Fruit fly (Drosophila melanogaster): Measurements from ENCODE around the gene CG13933.

CG13933 gene

dm6 chr3L:1730873-1731272 is 44.1 kb downstream of the CG13933 start, which contains the start of gene drpr (continued):
- TF ChIP-seq Tbp (GFP tag; optimal IDR thresholded peaks at IDR 0.05) (no peak), ase (GFP tag; IDR thresholded peaks at IDR 0.05) (no peak), tap (tag; optimal IDR thresholded peaks at IDR 0.05) (no peak), repo (GFP tag; optimal IDR thresholded peaks at IDR 0.05) (no peak), CG12071 (GFP tag; optimal IDR thresholded peaks at IDR 0.05) (no peak), CG3163 (GFP tag; optimal IDR thresholded peaks at IDR 0.05) (no peak), btn (GFP tag; optimal IDR thresholded peaks at IDR 0.05) (no peak), lab (GFP tag; optimal IDR thresholded peaks at IDR 0.05) (peak; percentile 49), CG12659 (GFP tag; optimal IDR thresholded peaks at IDR 0.05) (peak; percentile 78), bowl (GFP tag; IDR thresholded peaks at IDR 0.05) (no peak), nerfin-1 (tag; optimal IDR thresholded peaks at IDR 0.05) (peak; percentile 21), bcd (GFP tag; optimal IDR thresholded peaks at IDR 0.05) (no peak), CG18011 (GFP tag; optimal IDR thresholded peaks at IDR 0.05) (no peak), CG10959 (GFP tag; IDR thresholded peaks at IDR 0.05) (no peak), psq (GFP tag; optimal IDR thresholded peaks at IDR 0.05) (no peak), CG10565 (GFP tag; optimal IDR thresholded peaks at IDR 0.05) (no peak), CG18764 (GFP tag; optimal IDR thresholded peaks at IDR 0.05) (no peak), shn (GFP tag; optimal IDR thresholded peaks at IDR 0.05) (no peak), Atf3 (GFP tag; optimal IDR thresholded peaks at IDR 0.05) (no peak), Lim3 (GFP tag; IDR thresholded peaks at IDR 0.05) (no peak), Dll (GFP tag; IDR thresholded peaks at IDR 0.05; ENCODE audit: partially characterized antibody) (no peak), mld (GFP tag; IDR thresholded peaks at IDR 0.05; ENCODE audit: partially characterized antibody) (peak; percentile 19; the same call in 1 of the 3 replicates), CG33557 (GFP tag; optimal IDR thresholded peaks at IDR 0.05) (peak; percentile 13), CG11085 (GFP tag; IDR thresholded peaks at IDR 0.05) (no peak), CG12744 (GFP tag; optimal IDR thresholded peaks at IDR 0.05) (no peak), CG1529 (GFP tag; optimal IDR thresholded peaks at IDR 0.05) (no peak), Mes4 (GFP tag; optimal IDR thresholded peaks at IDR 0.05) (peak; percentile 19), CG1832 (GFP tag; optimal IDR thresholded peaks at IDR 0.05) (no peak), CG7372 (GFP tag; IDR thresholded peaks at IDR 0.05) (no peak), jigr1 (GFP tag; IDR thresholded peaks at IDR 0.05) (no peak), CG10462 (GFP tag; optimal IDR thresholded peaks at IDR 0.05) (no peak), Dp (GFP tag; optimal IDR thresholded peaks at IDR 0.05) (peak; percentile 71), CG2120 (GFP tag; optimal IDR thresholded peaks at IDR 0.05) (peak; percentile 7), dmrt11E (tag; optimal IDR thresholded peaks at IDR 0.05) (no peak), kah (GFP tag; optimal IDR thresholded peaks at IDR 0.05) (peak; percentile 9), CG15011 (GFP tag; optimal IDR thresholded peaks at IDR 0.05) (no peak), YL-1 (GFP tag; optimal IDR thresholded peaks at IDR 0.05) (peak; percentile 83), gsb (GFP tag; IDR thresholded peaks at IDR 0.05) (no peak), CG9797 (GFP tag; optimal IDR thresholded peaks at IDR 0.05) (peak; percentile 95), sr (GFP tag; IDR thresholded peaks at IDR 0.05) (no peak), Gsc (GFP tag; IDR thresholded peaks at IDR 0.05) (no peak), CG11504 (tag; optimal IDR thresholded peaks at IDR 0.05) (peak; percentile 42), zen (tag; optimal IDR thresholded peaks at IDR 0.05) (peak; percentile 41), exex (tag; optimal IDR thresholded peaks at IDR 0.05) (peak; percentile 19), Fer3 (tag; optimal IDR thresholded peaks at IDR 0.05) (no peak), CG17802 (tag; optimal IDR thresholded peaks at IDR 0.05) (no peak), fu2 (GFP tag; optimal IDR thresholded peaks at IDR 0.05) (no peak), CG1602 (GFP tag; optimal IDR thresholded peaks at IDR 0.05) (no peak), CG1603 (tag; optimal IDR thresholded peaks at IDR 0.05) (peak; percentile 79), org-1 (GFP tag; optimal IDR thresholded peaks at IDR 0.05) (no peak), CG18619 (GFP tag; optimal IDR thresholded peaks at IDR 0.05) (no peak), CG12299 (tag; optimal IDR thresholded peaks at IDR 0.05) (peak; percentile 81)
